Worm (Caenorhabditis elegans) whole organism, midembryonic: ENCODE measurements around the gene msp-59.

ENCODE experiments used
- T22C8.4 ChIP-seq: fragments of 200-800 bp; sonication (Bioruptor generic); IDR thresholded peaks from 2 replicates; pipeline ENCODE4 v1.3.6; 2022; ENCODE audit warnings: missing genetic modification characterization, missing compliant biosample characterization
- flt-1 ChIP-seq: fragments of 200-800 bp; sonication (Bioruptor generic); IDR thresholded peaks from 2 replicates; pipeline ENCODE4 v1.3.6; 2022; ENCODE audit warnings: missing genetic modification characterization, missing compliant biosample characterization
- ref-1 ChIP-seq: fragments of 200-800 bp; sonication (Bioruptor generic); conservative IDR thresholded peaks from 2 replicates; pipeline ENCODE4 v1.3.6; 2022; ENCODE audit warnings: missing genetic modification reagents, missing genetic modification characterization, missing compliant biosample characterization
- tab-1 ChIP-seq: fragments of 200-800 bp; sonication (Bioruptor generic); IDR thresholded peaks from 2 replicates; pipeline ENCODE4 v1.3.6; 2022; ENCODE audit warnings: missing genetic modification characterization, missing compliant biosample characterization
- ztf-23 ChIP-seq: fragments of 200-800 bp; sonication (Bioruptor generic); IDR thresholded peaks from 2 replicates; pipeline ENCODE4 v1.3.6; 2022; ENCODE audit warnings: missing genetic modification reagents, missing genetic modification characterization, missing compliant biosample characterization
- ztf-29 ChIP-seq: fragments of 200-800 bp; sonication (Bioruptor generic); IDR thresholded peaks from 2 replicates; pipeline ENCODE4 v1.3.6; 2022; ENCODE audit warnings: missing genetic modification reagents, missing genetic modification characterization, missing compliant biosample characterization

DNA sequence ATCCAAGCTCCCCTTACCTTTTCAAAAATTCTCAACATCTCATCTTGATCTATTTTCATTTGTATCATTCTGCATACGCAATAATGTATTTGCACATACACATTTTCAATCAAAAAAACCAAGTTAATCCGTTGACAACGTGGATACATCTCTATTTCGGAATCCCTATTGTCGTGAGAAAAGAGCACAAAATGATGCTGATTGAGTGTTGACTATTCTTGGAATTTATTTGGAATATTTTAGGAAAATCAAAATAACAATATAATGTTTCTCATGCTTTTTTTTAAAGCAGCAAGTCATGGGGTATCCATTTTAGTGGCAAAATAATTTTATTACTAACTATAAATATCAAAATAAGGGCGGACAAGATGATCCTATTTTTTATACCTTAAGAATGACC is 31.5 kb downstream of the msp-59 start:
- TF ChIP-seq tab-1 (GFP tag; lab: Robert Waterston, UW) (no peak), ref-1 (GFP tag; lab: Robert Waterston, UW) (no peak), ztf-23 (GFP tag; lab: Robert Waterston, UW) (no peak), flt-1 (no peak), T22C8.4 (GFP tag; lab: Robert Waterston, UW) (no peak), ztf-29 (GFP tag; lab: Robert Waterston, UW) (no peak)
